Worm (Caenorhabditis elegans) whole organism, young adult: ENCODE measurements around the gene sqv-3.

ENCODE experiments used
- B0261.1 ChIP-seq: sonication (generic microtip); optimal IDR thresholded peaks from 2 replicates; lab custom pipeline; 2016; ENCODE audit warnings: mild to moderate bottlenecking, missing genetic modification characterization, moderate library complexity, missing compliant biosample characterization
- C17E4.6 ChIP-seq: fragments of 200-800 bp; sonication (Bioruptor generic); IDR thresholded peaks from 2 replicates; pipeline ENCODE4 v1.3.6; 2022; ENCODE audit warnings: missing genetic modification reagents, missing genetic modification characterization, missing compliant biosample characterization
- F10E7.11 ChIP-seq: sonication (generic microtip); optimal IDR thresholded peaks from 2 replicates; lab custom pipeline; 2017; ENCODE audit warnings: mild to moderate bottlenecking, missing genetic modification characterization, moderate library complexity, missing compliant biosample characterization
- F37B4.10 ChIP-seq: fragments of 200-800 bp; sonication (Bioruptor generic); IDR thresholded peaks from 2 replicates; pipeline ENCODE4 v1.3.6; 2022; ENCODE audit warnings: missing genetic modification characterization, missing compliant biosample characterization
- F49E8.2 ChIP-seq: sonication (generic microtip); optimal IDR thresholded peaks from 3 replicates; lab custom pipeline; 2017; ENCODE audit warnings: missing genetic modification characterization, mild to moderate bottlenecking, missing compliant biosample characterization, antibody characterized with exemption, moderate library complexity; ENCODE audit not compliant: insufficient read depth
- F52B5.7 ChIP-seq: sonication (generic microtip); optimal IDR thresholded peaks from 2 replicates; lab custom pipeline; 2016; ENCODE audit warnings: mild to moderate bottlenecking, missing genetic modification characterization, missing compliant biosample characterization
- F55B11.4 ChIP-seq: sonication (generic microtip); optimal IDR thresholded peaks from 2 replicates; lab custom pipeline; 2016; ENCODE audit warnings: missing compliant biosample characterization, missing genetic modification characterization, borderline replicate concordance; ENCODE audit not compliant: insufficient read depth
- K12H6.12 ChIP-seq: fragments of 200-800 bp; sonication (Bioruptor generic); optimal IDR thresholded peaks from 2 replicates; lab custom pipeline; 2018; ENCODE audit warnings: mild to moderate bottlenecking, missing genetic modification characterization, missing compliant biosample characterization
- Y53G8AR.9 ChIP-seq: fragments of 200-800 bp; sonication (Bioruptor generic); conservative IDR thresholded peaks from 2 replicates; pipeline ENCODE4 v1.3.6; 2022; ENCODE audit warnings: missing genetic modification reagents, missing genetic modification characterization, missing compliant biosample characterization
- Y56A3A.18 ChIP-seq: fragments of 200-800 bp; sonication (Bioruptor generic); IDR thresholded peaks from 2 replicates; pipeline ENCODE4 v1.3.6; 2022; ENCODE audit warnings: missing genetic modification reagents, missing genetic modification characterization, missing compliant biosample characterization
- ZK185.1 ChIP-seq: sonication (generic microtip); optimal IDR thresholded peaks from 2 replicates; lab custom pipeline; 2016; ENCODE audit warnings: mild to moderate bottlenecking, missing genetic modification characterization, missing compliant biosample characterization; ENCODE audit not compliant: poor library complexity, severe bottlenecking
- akir-1 ChIP-seq: fragments of 200-800 bp; sonication (Bioruptor generic); optimal IDR thresholded peaks from 2 replicates; lab custom pipeline; 2018; ENCODE audit warnings: mild to moderate bottlenecking, missing genetic modification characterization, moderate library complexity, missing compliant biosample characterization
- aptf-2 ChIP-seq: fragments of 200-800 bp; sonication (Bioruptor generic); conservative IDR thresholded peaks from 2 replicates; pipeline ENCODE4 v1.3.6; 2022; ENCODE audit warnings: missing genetic modification reagents, missing genetic modification characterization, missing compliant biosample characterization
- attf-3 ChIP-seq: fragments of 200-800 bp; sonication (Bioruptor generic); conservative IDR thresholded peaks from 2 replicates; pipeline ENCODE4 v1.3.6; 2022; ENCODE audit warnings: missing genetic modification reagents, missing genetic modification characterization, missing compliant biosample characterization
- attf-5 ChIP-seq: fragments of 200-800 bp; sonication (Bioruptor generic); optimal IDR thresholded peaks from 2 replicates; lab custom pipeline; 2018; ENCODE audit warnings: mild to moderate bottlenecking, missing genetic modification characterization, missing compliant biosample characterization
- attf-6 ChIP-seq: fragments of 200-800 bp; sonication (Bioruptor generic); IDR thresholded peaks from 2 replicates; pipeline ENCODE4 v1.3.6; 2022; ENCODE audit warnings: missing genetic modification reagents, missing genetic modification characterization, missing compliant biosample characterization
- cebp-2 ChIP-seq: fragments of 200-800 bp; sonication (Bioruptor generic); IDR thresholded peaks from 2 replicates; pipeline ENCODE4 v1.3.6; 2022; ENCODE audit warnings: missing genetic modification characterization, missing compliant biosample characterization
- ceh-27 ChIP-seq: fragments of 200-800 bp; sonication (Bioruptor generic); optimal IDR thresholded peaks from 2 replicates; lab custom pipeline; 2018; ENCODE audit warnings: mild to moderate bottlenecking, missing genetic modification characterization, moderate library complexity, missing compliant biosample characterization
- ceh-79 ChIP-seq: sonication (generic microtip); optimal IDR thresholded peaks from 2 replicates; lab custom pipeline; 2017; ENCODE audit warnings: mild to moderate bottlenecking, missing genetic modification characterization, missing compliant biosample characterization
- die-1 ChIP-seq: sonication (generic microtip); optimal IDR thresholded peaks from 2 replicates; lab custom pipeline; 2016; ENCODE audit warnings: missing genotype, mild to moderate bottlenecking, missing genetic modification characterization, missing compliant biosample characterization
- dpff-1 ChIP-seq: sonication (generic microtip); optimal IDR thresholded peaks from 2 replicates; lab custom pipeline; 2017; ENCODE audit warnings: mild to moderate bottlenecking, missing genetic modification characterization, missing compliant biosample characterization
- ekl-4 ChIP-seq: fragments of 200-800 bp; sonication (Bioruptor generic); IDR thresholded peaks from 2 replicates; pipeline ENCODE4 v1.3.6; 2022; ENCODE audit warnings: missing genetic modification reagents, missing genetic modification characterization, missing compliant biosample characterization
- gei-17 ChIP-seq: fragments of 200-800 bp; sonication (Bioruptor generic); optimal IDR thresholded peaks from 2 replicates; lab custom pipeline; 2018; ENCODE audit warnings: mild to moderate bottlenecking, missing genetic modification characterization, missing compliant biosample characterization
- hlh-26 ChIP-seq: fragments of 200-800 bp; sonication (Bioruptor generic); conservative IDR thresholded peaks from 2 replicates; pipeline ENCODE4 v1.3.6; 2022; ENCODE audit warnings: missing genetic modification reagents, missing genetic modification characterization, missing compliant biosample characterization
- hrde-1 ChIP-seq: sonication (generic microtip); optimal IDR thresholded peaks from 2 replicates; lab custom pipeline; 2016; ENCODE audit warnings: missing genetic modification characterization, mild to moderate bottlenecking, missing compliant biosample characterization, moderate library complexity, missing genotype, missing genetic modification reagents, borderline replicate concordance
- hsf-1 ChIP-seq: fragments of 200-800 bp; sonication (Bioruptor generic); IDR thresholded peaks from 2 replicates; pipeline ENCODE4 v1.3.6; 2022; ENCODE audit warnings: missing genetic modification reagents, missing genetic modification characterization, missing compliant biosample characterization
- lag-1 ChIP-seq: fragments of 200-800 bp; sonication (Bioruptor generic); IDR thresholded peaks from 2 replicates; pipeline ENCODE4 v1.3.6; 2022; ENCODE audit warnings: missing genetic modification reagents, missing genetic modification characterization, missing compliant biosample characterization
- lin-26 ChIP-seq: fragments of 200-800 bp; sonication (Bioruptor generic); IDR thresholded peaks from 2 replicates; pipeline ENCODE4 v1.3.6; 2022; ENCODE audit warnings: missing genetic modification reagents, missing genetic modification characterization, missing compliant biosample characterization
- lin-40 ChIP-seq: sonication (generic microtip); optimal IDR thresholded peaks from 2 replicates; lab custom pipeline; 2016; ENCODE audit warnings: missing genetic modification characterization, mild to moderate bottlenecking, missing compliant biosample characterization, missing genotype, missing genetic modification reagents
- lsl-1 ChIP-seq: fragments of 200-800 bp; sonication (Bioruptor generic); optimal IDR thresholded peaks from 2 replicates; lab custom pipeline; 2018; ENCODE audit warnings: mild to moderate bottlenecking, missing genetic modification characterization, moderate library complexity, missing compliant biosample characterization
- lsy-27 ChIP-seq: sonication (generic microtip); optimal IDR thresholded peaks from 2 replicates; lab custom pipeline; 2017; ENCODE audit warnings: missing genetic modification characterization, mild to moderate bottlenecking, missing compliant biosample characterization, antibody characterized with exemption, missing genotype, borderline replicate concordance; ENCODE audit not compliant: insufficient read depth
- madf-3 ChIP-seq: fragments of 200-800 bp; sonication (Bioruptor generic); IDR thresholded peaks from 2 replicates; pipeline ENCODE4 v1.3.6; 2022; ENCODE audit warnings: missing genetic modification reagents, missing genetic modification characterization, missing compliant biosample characterization
- madf-6 ChIP-seq: fragments of 200-800 bp; sonication (Bioruptor generic); IDR thresholded peaks from 2 replicates; pipeline ENCODE4 v1.3.6; 2022; ENCODE audit warnings: missing genetic modification reagents, missing genetic modification characterization, missing compliant biosample characterization
- mcd-1 ChIP-seq: fragments of 200-800 bp; sonication (Bioruptor generic); IDR thresholded peaks from 2 replicates; pipeline ENCODE4 v1.3.6; 2022; ENCODE audit warnings: missing genetic modification reagents, missing genetic modification characterization, missing compliant biosample characterization
- mel-28 ChIP-seq: sonication (generic microtip); optimal IDR thresholded peaks from 2 replicates; lab custom pipeline; 2016; ENCODE audit warnings: borderline replicate concordance, mild to moderate bottlenecking, missing genetic modification characterization, missing compliant biosample characterization
- nfya-1 ChIP-seq: sonication (generic microtip); optimal IDR thresholded peaks from 2 replicates; lab custom pipeline; 2017; ENCODE audit warnings: antibody characterized with exemption, missing compliant biosample characterization, missing genetic modification characterization, borderline replicate concordance; ENCODE audit not compliant: insufficient read depth
- nfya-2 ChIP-seq: fragments of 200-800 bp; sonication (Bioruptor generic); IDR thresholded peaks from 2 replicates; pipeline ENCODE4 v1.3.6; 2022; ENCODE audit warnings: missing genetic modification reagents, missing genetic modification characterization, missing compliant biosample characterization
- nhr-120 ChIP-seq: fragments of 200-800 bp; sonication (Bioruptor generic); IDR thresholded peaks from 2 replicates; pipeline ENCODE4 v1.3.6; 2022; ENCODE audit warnings: missing genetic modification characterization, missing compliant biosample characterization
- nhr-27 ChIP-seq: fragments of 200-800 bp; sonication (Bioruptor generic); optimal IDR thresholded peaks from 2 replicates; lab custom pipeline; 2018; ENCODE audit warnings: mild to moderate bottlenecking, missing genetic modification characterization, moderate library complexity, missing compliant biosample characterization
- rec-8 ChIP-seq, 2 experiments: sonication (generic microtip); optimal IDR thresholded peaks; 2 replicates each; lab custom pipeline; 2016; ENCODE audit warnings: mild to moderate bottlenecking in 2 of 2, missing genetic modification characterization in 2 of 2, missing genetic modification reagents in 2 of 2, missing genotype in 2 of 2, missing biosample characterization in 1 of 2, missing compliant biosample characterization in 1 of 2, moderate library complexity in 1 of 2
- sdz-38 ChIP-seq: sonication (generic microtip); optimal IDR thresholded peaks from 2 replicates; lab custom pipeline; 2016; ENCODE audit warnings: missing genotype, missing genetic modification characterization, missing compliant biosample characterization
- snpc-3.4 ChIP-seq: sonication (generic microtip); optimal IDR thresholded peaks from 2 replicates; lab custom pipeline; 2017; ENCODE audit warnings: missing genetic modification characterization, mild to moderate bottlenecking, missing compliant biosample characterization, antibody characterized with exemption, moderate library complexity, missing genotype, missing genetic modification reagents
- snpc-4 ChIP-seq, 5 experiments: fragments of 150-350 bp in 1 of 5; sonication (generic microtip) in 4 of 5; optimal IDR thresholded peaks; 2 replicates each; lab custom pipeline; 2014 to 2018; ENCODE audit warnings: missing genetic modification characterization in 5 of 5, missing biosample characterization in 3 of 5, antibody characterized with exemption in 2 of 5, mild to moderate bottlenecking in 2 of 5, missing compliant biosample characterization in 2 of 5, missing genotype in 2 of 5, moderate library complexity in 2 of 5, missing genetic modification reagents in 1 of 5
- unc-62 ChIP-seq: fragments of 150-350 bp; optimal IDR thresholded peaks from 2 replicates; lab custom pipeline; 2014; ENCODE audit warnings: missing biosample characterization, missing genetic modification reagents, missing genetic modification characterization
- xnd-1 ChIP-seq: sonication (generic microtip); optimal IDR thresholded peaks from 2 replicates; lab custom pipeline; 2016; ENCODE audit warnings: missing genotype, missing genetic modification reagents, missing genetic modification characterization, missing compliant biosample characterization
- ztf-28 ChIP-seq: fragments of 200-800 bp; sonication (Bioruptor generic); IDR thresholded peaks from 2 replicates; pipeline ENCODE4 v1.3.6; 2022; ENCODE audit warnings: missing genetic modification reagents, missing genetic modification characterization, missing compliant biosample characterization

sqv-3 gene

DNA sequence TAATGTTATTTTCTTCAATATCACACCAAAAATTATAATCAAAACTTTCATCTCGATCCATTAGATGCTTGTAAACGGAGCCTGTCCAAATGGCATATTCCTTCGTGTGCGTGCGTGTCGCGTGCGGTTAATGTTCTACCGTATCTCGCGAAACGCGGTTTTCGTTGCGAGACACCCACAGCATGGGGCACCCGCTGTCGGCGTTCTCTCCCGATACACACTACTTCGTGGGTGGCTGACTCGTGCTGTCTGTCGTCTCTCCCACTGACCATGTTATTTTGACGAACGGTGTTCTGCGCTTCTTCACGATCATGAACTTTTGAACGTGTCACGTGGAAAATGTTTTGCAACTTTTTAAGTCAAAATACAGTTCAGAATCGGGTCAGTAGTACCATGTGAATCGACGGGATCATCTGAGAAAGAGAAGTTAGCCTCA lies 14.7 kb downstream of the sqv-3 start (continued):
- TF ChIP-seq rec-8 (tag; optimal IDR thresholded peaks at IDR 0.05; lab: Kevin White, UChicago) = no peak
- peak; percentile 29 for TF ChIP-seq lsl-1 (GFP tag; lab: Kevin White, UChicago)
- TF ChIP-seq lag-1 = peak; percentile 94
- TF ChIP-seq die-1 (tag; lab: Kevin White, UChicago) = peak; percentile 62
- TF ChIP-seq ceh-79 (tag; lab: Kevin White, UChicago) = peak; percentile 77
- TF ChIP-seq C17E4.6 (GFP tag; lab: Robert Waterston, UW) = peak; percentile 96
- peak; percentile 84; the same call in 1 of the 2 replicates for TF ChIP-seq ztf-28 (GFP tag; lab: Robert Waterston, UW)
- no peak for TF ChIP-seq nfya-1 (tag; lab: Kevin White, UChicago)
- TF ChIP-seq lsy-27 (tag; lab: Kevin White, UChicago) = no peak
- peak; percentile 94; the same call in 1 of the 2 replicates for TF ChIP-seq F37B4.10 (GFP tag; lab: Robert Waterston, UW)
- TF ChIP-seq attf-5 = peak; percentile 99
- TF ChIP-seq lin-40 (tag; lab: Kevin White, UChicago) = peak; percentile 98
- TF ChIP-seq mcd-1 = peak; percentile 96
- peak; percentile 98 for TF ChIP-seq Y53G8AR.9
- TF ChIP-seq nhr-120 (GFP tag; lab: Robert Waterston, UW) = no peak
- TF ChIP-seq aptf-2 = 0 out of 2 replicates have a peak, but pooled peaks have one; percentile 40
- 0 out of 2 replicates have a peak, but pooled peaks have one; percentile 87 for TF ChIP-seq nfya-2 (GFP tag; lab: Robert Waterston, UW)
- no peak for TF ChIP-seq hrde-1 (tag; lab: Kevin White, UChicago)
- peak; percentile 66 for TF ChIP-seq madf-6 (GFP tag; lab: Robert Waterston, UW)
- TF ChIP-seq dpff-1 (tag; lab: Kevin White, UChicago) = peak; percentile 88
- TF ChIP-seq mel-28 (tag; lab: Kevin White, UChicago) = peak; percentile 56
- peak; percentile 37 for TF ChIP-seq unc-62
- no peak for TF ChIP-seq xnd-1 (tag; lab: Kevin White, UChicago)
- no peak for TF ChIP-seq sdz-38 (tag; lab: Kevin White, UChicago)
- peak; percentile 43 for TF ChIP-seq snpc-4 (GFP tag; optimal IDR thresholded peaks at IDR 0.05; lab: Kevin White, UChicago)
- TF ChIP-seq snpc-4 (tag; optimal IDR thresholded peaks at IDR 0.05; lab: Kevin White, UChicago) = peak in 3 of 4 experiments; percentile 57 to 84 (median 83)
- TF ChIP-seq ceh-27 (GFP tag; lab: Kevin White, UChicago) = peak; percentile 98
- peak; percentile 97 for TF ChIP-seq F52B5.7 (tag; lab: Kevin White, UChicago)
- TF ChIP-seq hlh-26 (GFP tag; lab: Robert Waterston, UW) = no peak
- TF ChIP-seq F49E8.2 (tag; lab: Kevin White, UChicago) = no peak
- TF ChIP-seq snpc-3.4 (tag; lab: Kevin White, UChicago) = peak; percentile 55
- TF ChIP-seq Y56A3A.18 (GFP tag; lab: Robert Waterston, UW) = peak; percentile 94
- peak; percentile 92 for TF ChIP-seq nhr-27 (tag; lab: Kevin White, UChicago)
- TF ChIP-seq hsf-1 (GFP tag; lab: Robert Waterston, UW) = peak; percentile 72
- peak; percentile 90 for TF ChIP-seq ZK185.1 (tag; lab: Kevin White, UChicago)
- peak; percentile 92 for TF ChIP-seq akir-1 (GFP tag; lab: Kevin White, UChicago)
- peak; percentile 95 for TF ChIP-seq cebp-2 (GFP tag; lab: Robert Waterston, UW)
- TF ChIP-seq attf-3 (GFP tag; lab: Robert Waterston, UW) = peak; percentile 74
- peak; percentile 44; the same call in 1 of the 2 replicates for TF ChIP-seq attf-6 (GFP tag; lab: Robert Waterston, UW)
- TF ChIP-seq F10E7.11 (tag; lab: Kevin White, UChicago) = peak; percentile 79
- TF ChIP-seq madf-3 (GFP tag; lab: Robert Waterston, UW) = peak; percentile 100
- peak; percentile 100 for TF ChIP-seq K12H6.12
- TF ChIP-seq gei-17 (GFP tag; lab: Kevin White, UChicago) = peak; percentile 90
- peak; percentile 99 for TF ChIP-seq ekl-4 (GFP tag; lab: Robert Waterston, UW)
- no peak for TF ChIP-seq F55B11.4
- peak; percentile 91 for TF ChIP-seq lin-26 (GFP tag; lab: Robert Waterston, UW)
- peak; percentile 41 for TF ChIP-seq B0261.1 (tag; lab: Kevin White, UChicago)
